Fruit fly (Drosophila melanogaster) whole organism, pupa: Measurements from ENCODE around the gene Pdha.

ENCODE experiments used
- CG10348 ChIP-seq: fragments of 200-800 bp; sonication (Bioruptor generic); IDR thresholded peaks from 2 replicates; pipeline ENCODE4 v1.3.6; 2022; ENCODE audit warnings: missing biosample characterization, missing genetic modification characterization
- CG12605 ChIP-seq: fragments of 200-800 bp; sonication (Bioruptor generic); IDR thresholded peaks from 2 replicates; pipeline ENCODE4 v1.3.6; 2022; ENCODE audit warnings: missing biosample characterization, missing genetic modification characterization
- CG13204 ChIP-seq: fragments of 200-800 bp; sonication (Bioruptor generic); optimal IDR thresholded peaks from 2 replicates; lab custom pipeline; 2018; ENCODE audit warnings: missing biosample characterization, mild to moderate bottlenecking, missing genetic modification characterization, moderate library complexity
- CG14655 ChIP-seq: fragments of 200-800 bp; sonication (Bioruptor generic); optimal IDR thresholded peaks from 3 replicates; lab custom pipeline; 2017; ENCODE audit warnings: mild to moderate bottlenecking, missing biosample characterization, missing genetic modification reagents, missing genetic modification characterization
- CG15710 ChIP-seq: fragments of 200-800 bp; sonication (Bioruptor generic); optimal IDR thresholded peaks from 2 replicates; lab custom pipeline; 2018; ENCODE audit warnings: missing biosample characterization, mild to moderate bottlenecking, missing genetic modification characterization, moderate library complexity
- CG17806 ChIP-seq: fragments of 200-800 bp; sonication (Bioruptor generic); optimal IDR thresholded peaks from 2 replicates; lab custom pipeline; 2018; ENCODE audit warnings: missing biosample characterization, mild to moderate bottlenecking, missing genetic modification characterization, moderate library complexity
- CG32121 ChIP-seq: fragments of 200-800 bp; sonication (Bioruptor generic); IDR thresholded peaks from 2 replicates; pipeline ENCODE4 v1.3.6; 2022; ENCODE audit warnings: missing biosample characterization, missing genetic modification characterization
- CG34367 ChIP-seq: fragments of 200-800 bp; sonication (Bioruptor generic); optimal IDR thresholded peaks from 2 replicates; lab custom pipeline; 2018; ENCODE audit warnings: missing biosample characterization, mild to moderate bottlenecking, missing genetic modification characterization
- CG4496 ChIP-seq: fragments of 200-800 bp; sonication (Bioruptor generic); IDR thresholded peaks from 3 replicates; pipeline ENCODE4 v1.3.6; 2022; ENCODE audit warnings: missing biosample characterization, missing genetic modification characterization
- CG8159 ChIP-seq: fragments of 200-800 bp; sonication (Bioruptor generic); optimal IDR thresholded peaks from 3 replicates; lab custom pipeline; 2018; ENCODE audit warnings: missing biosample characterization, mild to moderate bottlenecking, missing genetic modification characterization, moderate library complexity
- CG8301 ChIP-seq: fragments of 200-800 bp; sonication (Bioruptor generic); optimal IDR thresholded peaks from 2 replicates; lab custom pipeline; 2018; ENCODE audit warnings: missing biosample characterization, mild to moderate bottlenecking, missing genetic modification characterization
- CG9948 ChIP-seq: fragments of 200-800 bp; sonication (Bioruptor generic); optimal IDR thresholded peaks from 2 replicates; lab custom pipeline; 2018; ENCODE audit warnings: missing biosample characterization, mild to moderate bottlenecking, missing genetic modification characterization, moderate library complexity
- D1 ChIP-seq: fragments of 200-800 bp; sonication (Bioruptor generic); optimal IDR thresholded peaks from 2 replicates; lab custom pipeline; 2018; ENCODE audit warnings: missing biosample characterization, mild to moderate bottlenecking, missing genetic modification characterization, moderate library complexity
- EcR ChIP-seq: fragments of 200-800 bp; sonication (Bioruptor generic); optimal IDR thresholded peaks from 3 replicates; lab custom pipeline; 2019; ENCODE audit warnings: missing biosample characterization, missing genetic modification characterization, mild to moderate bottlenecking, moderate library complexity, missing genetic modification reagents
- Ets98B ChIP-seq: fragments of 200-800 bp; sonication (Bioruptor generic); IDR thresholded peaks from 2 replicates; pipeline ENCODE4 v1.3.6; 2022; ENCODE audit warnings: missing biosample characterization, missing genetic modification characterization
- Pif1A ChIP-seq: fragments of 200-800 bp; sonication (Bioruptor generic); optimal IDR thresholded peaks from 3 replicates; lab custom pipeline; 2016; ENCODE audit warnings: missing biosample characterization, missing genetic modification characterization
- Pif1B ChIP-seq: fragments of 200-800 bp; sonication (Bioruptor generic); optimal IDR thresholded peaks from 3 replicates; lab custom pipeline; 2016; ENCODE audit warnings: missing biosample characterization, missing genetic modification characterization
- Snoo ChIP-seq: fragments of 200-800 bp; sonication (Bioruptor generic); optimal IDR thresholded peaks from 3 replicates; lab custom pipeline; 2017; ENCODE audit warnings: missing biosample characterization, mild to moderate bottlenecking, missing genetic modification characterization, inconsistent platforms
- fd96Ca ChIP-seq: fragments of 200-800 bp; sonication (Bioruptor generic); IDR thresholded peaks from 3 replicates; pipeline ENCODE4 v1.3.6; 2022; ENCODE audit warnings: missing biosample characterization, missing genetic modification characterization
- gl ChIP-seq: fragments of 200-800 bp; sonication (Bioruptor generic); optimal IDR thresholded peaks from 2 replicates; lab custom pipeline; 2018; ENCODE audit warnings: missing biosample characterization, mild to moderate bottlenecking, missing genetic modification characterization
- rn ChIP-seq: fragments of 200-800 bp; sonication (Bioruptor generic); IDR thresholded peaks from 2 replicates; pipeline ENCODE4 v1.3.6; 2022; ENCODE audit warnings: missing biosample characterization, missing genetic modification characterization

Gene Pdha

DNA sequence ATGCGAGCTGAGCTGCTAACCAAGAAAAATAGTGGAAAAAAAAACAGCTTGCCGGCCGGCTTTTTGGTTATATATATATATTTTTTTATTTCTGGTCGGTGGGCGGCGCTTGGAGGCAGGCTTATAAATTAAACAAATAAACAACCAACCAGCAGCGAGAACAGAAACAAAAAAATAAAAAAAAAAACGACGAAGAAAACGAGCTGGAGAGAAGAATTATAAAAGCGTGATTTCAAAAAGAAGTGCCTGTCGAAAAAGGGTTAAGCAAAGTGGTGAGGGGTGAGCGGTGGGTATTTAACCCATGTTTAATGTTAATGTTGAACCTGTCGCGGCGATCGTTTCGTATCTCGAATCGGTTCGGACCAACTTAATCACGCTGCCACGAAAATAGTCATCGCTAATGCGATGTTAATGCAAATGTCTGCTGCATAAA is 30.9 kb upstream of the Pdha start:
- TF ChIP-seq EcR (peak; percentile 53), CG8159 (tag; lab: Kevin White, UChicago) (peak; percentile 22), CG15710 (no peak), gl (tag; lab: Kevin White, UChicago) (peak; percentile 18), CG8301 (no peak), Pif1A (GFP tag; lab: Kevin White, UChicago) (peak; percentile 17)
- TF ChIP-seq, all 21 proteins: peak for 4

DNA sequence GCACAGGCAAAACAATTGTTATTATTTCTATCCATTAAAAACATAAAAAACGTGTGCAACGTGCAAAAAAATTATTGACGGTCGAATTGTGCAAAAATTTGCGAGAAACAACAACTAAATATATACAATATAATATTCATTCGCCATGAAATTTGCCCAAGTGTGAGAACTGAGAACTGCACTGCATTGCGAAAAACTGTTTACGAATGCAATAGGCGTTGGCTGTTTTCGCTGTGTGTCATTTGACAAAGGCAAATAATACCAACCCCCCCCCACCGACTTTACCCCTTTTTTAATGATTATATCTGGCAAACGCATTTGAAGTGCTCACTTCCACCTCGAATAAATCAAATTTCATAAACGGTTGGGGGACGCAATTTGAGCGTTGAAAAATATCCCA is 27.0 kb upstream of the Pdha start:
- TF ChIP-seq D1 (tag; lab: Kevin White, UChicago) (no peak), gl (tag; lab: Kevin White, UChicago) (no peak), Snoo (tag; lab: Kevin White, UChicago) (no peak), Ets98B (GFP tag; lab: Robert Waterston, UW) (no peak), CG12605 (GFP tag; lab: Robert Waterston, UW) (no peak), Pif1B (GFP tag; lab: Kevin White, UChicago) (no peak), CG34367 (tag; lab: Kevin White, UChicago) (no peak), CG13204 (GFP tag; lab: Kevin White, UChicago) (no peak), CG14655 (GFP tag; lab: Kevin White, UChicago) (no peak), fd96Ca (GFP tag; lab: Robert Waterston, UW) (no peak), CG9948 (no peak), CG17806 (tag; lab: Kevin White, UChicago) (no peak), CG8301 (no peak), rn (GFP tag; lab: Robert Waterston, UW) (no peak), Pif1A (GFP tag; lab: Kevin White, UChicago) (no peak)

- TF ChIP-seq EcR (no peak), rn (GFP tag; lab: Robert Waterston, UW) (no peak), Snoo (tag; lab: Kevin White, UChicago) (no peak), Pif1B (GFP tag; lab: Kevin White, UChicago) (peak; percentile 1), CG15710 (no peak), CG32121 (no peak), CG10348 (GFP tag; lab: Robert Waterston, UW) (no peak), Pif1A (GFP tag; lab: Kevin White, UChicago) (no peak), CG12605 (GFP tag; lab: Robert Waterston, UW) (no peak), CG4496 (GFP tag; lab: Robert Waterston, UW) (peak; percentile 52; the same call in 1 of the 3 replicates), CG14655 (GFP tag; lab: Kevin White, UChicago) (no peak), D1 (tag; lab: Kevin White, UChicago) (no peak), Ets98B (GFP tag; lab: Robert Waterston, UW) (0 out of 2 replicates have a peak, but pooled peaks have one; percentile 13)
Observed at dm6 chrX:4677427-4677826, 24.7 kb upstream of the Pdha start.

dm6 chrX:4678146-4678912 is 23.8 kb upstream of the Pdha start:
- TF ChIP-seq CG14655 (GFP tag; lab: Kevin White, UChicago) (no peak), rn (GFP tag; lab: Robert Waterston, UW) (no peak), EcR (peak; percentile 91), CG9948 (no peak)

DNA sequence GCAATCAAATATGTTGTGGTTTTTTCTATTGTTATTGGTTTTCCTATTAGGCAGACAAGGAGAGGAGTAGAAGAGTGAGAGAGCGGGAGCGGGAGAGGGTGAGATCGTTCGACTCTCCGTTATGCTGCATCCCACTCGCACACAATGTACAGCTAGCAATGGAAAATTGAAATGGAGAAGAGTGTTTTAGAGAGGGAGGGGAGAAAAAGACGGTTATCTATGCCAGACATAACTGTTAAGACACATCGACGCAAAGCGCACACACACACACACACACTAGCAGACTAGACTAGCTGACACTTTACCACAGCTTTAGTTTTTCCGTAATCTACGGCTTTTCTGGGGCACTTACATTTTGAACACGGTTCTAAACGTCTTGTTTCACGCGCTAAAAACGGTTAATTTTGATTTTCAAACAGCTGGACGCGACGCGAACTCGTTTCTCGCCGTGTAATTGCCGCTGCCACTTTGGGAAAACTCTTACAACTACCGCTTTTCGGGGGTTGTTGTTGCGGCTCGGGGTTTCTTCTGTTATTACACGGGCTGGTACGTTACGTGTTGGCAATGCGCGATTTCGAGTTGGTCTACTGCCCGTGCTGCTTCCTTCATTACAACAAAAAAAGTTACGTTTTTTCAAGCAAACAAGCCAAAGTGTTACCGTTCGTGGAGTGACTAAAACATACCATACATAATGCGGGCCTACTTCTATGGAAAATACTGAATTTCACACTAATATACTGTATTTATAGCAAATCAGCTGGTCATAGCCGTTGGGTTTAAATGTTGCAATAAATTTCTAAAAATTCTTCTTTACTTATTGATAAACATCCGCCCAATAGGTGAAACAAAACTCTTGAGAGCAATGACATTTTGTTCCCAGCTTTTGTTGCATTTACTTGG is 22.9 kb upstream of the Pdha start, which contains the start of gene fzr:
TSS of gene fzr (minus strand) at position 625 of the 900 bp plus-strand sequence.
- TF ChIP-seq CG4496 (GFP tag; lab: Robert Waterston, UW) (peak; percentile 16; the same call in 1 of the 3 replicates), CG14655 (GFP tag; lab: Kevin White, UChicago) (no peak)
- TF ChIP-seq, all 21 proteins: peak for 1

dm6 chrX:4679813-4680381 is 22.2 kb upstream of the Pdha start:
- TF ChIP-seq CG14655 (GFP tag; lab: Kevin White, UChicago): peak; percentile 59
- peak; percentile 64 for TF ChIP-seq Pif1A (GFP tag; lab: Kevin White, UChicago)
- peak; percentile 44 for TF ChIP-seq CG15710
- no peak for TF ChIP-seq fd96Ca (GFP tag; lab: Robert Waterston, UW)
- TF ChIP-seq Ets98B (GFP tag; lab: Robert Waterston, UW): peak; percentile 36
- peak; percentile 45 for TF ChIP-seq CG9948
- no peak for TF ChIP-seq CG10348 (GFP tag; lab: Robert Waterston, UW)
- TF ChIP-seq CG4496 (GFP tag; lab: Robert Waterston, UW): peak; percentile 75
- no peak for TF ChIP-seq CG13204 (GFP tag; lab: Kevin White, UChicago)
- no peak for TF ChIP-seq EcR
- peak; percentile 60 for TF ChIP-seq CG8159 (tag; lab: Kevin White, UChicago)
- no peak for TF ChIP-seq rn (GFP tag; lab: Robert Waterston, UW)
- peak; percentile 60 for TF ChIP-seq CG32121
- peak; percentile 56 for TF ChIP-seq CG17806 (tag; lab: Kevin White, UChicago)
- no peak for TF ChIP-seq CG12605 (GFP tag; lab: Robert Waterston, UW)
- no peak for TF ChIP-seq gl (tag; lab: Kevin White, UChicago)
- TF ChIP-seq D1 (tag; lab: Kevin White, UChicago): no peak
- no peak for TF ChIP-seq Snoo (tag; lab: Kevin White, UChicago)
- peak; percentile 51 for TF ChIP-seq CG34367 (tag; lab: Kevin White, UChicago)
- peak; percentile 51 for TF ChIP-seq Pif1B (GFP tag; lab: Kevin White, UChicago)
- TF ChIP-seq CG8301: peak; percentile 55
